Fruit fly (Drosophila melanogaster): ENCODE data around the gene Mst84Db.

DNA sequence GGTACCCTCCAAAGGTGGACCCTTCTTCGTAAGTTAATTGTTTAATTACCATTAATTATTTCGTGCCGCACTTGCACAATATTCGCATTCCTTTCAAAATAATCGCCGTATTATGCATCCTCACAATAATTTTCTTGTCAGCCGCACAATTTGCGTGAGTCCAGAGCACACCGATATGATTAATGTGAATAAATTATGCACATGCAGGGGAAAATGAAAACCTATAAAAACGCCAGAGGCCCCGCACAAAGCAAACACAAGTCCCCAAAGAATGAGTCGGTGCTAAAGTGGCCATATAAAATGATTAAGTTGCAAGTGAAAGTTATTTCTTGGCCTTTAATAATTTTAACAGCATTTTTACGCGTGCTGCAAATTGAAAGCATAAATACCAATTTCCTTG, 41.1 kb upstream of the Mst84Db start, which contains the start of gene Ir84a:
- no peak for TF ChIP-seq Snoo (tag; optimal IDR thresholded peaks at IDR 0.05)
- no peak for TF ChIP-seq CG13204 (GFP tag; optimal IDR thresholded peaks at IDR 0.05)
- no peak for TF ChIP-seq CG17806 (tag; optimal IDR thresholded peaks at IDR 0.05)
